Fruit fly (Drosophila melanogaster): ENCODE results near the gene Sfp24Bd.
A peak's percentile ranks its signal among the peaks of the same experiment; 100 is the strongest.

Gene Sfp24Bd

DNA sequence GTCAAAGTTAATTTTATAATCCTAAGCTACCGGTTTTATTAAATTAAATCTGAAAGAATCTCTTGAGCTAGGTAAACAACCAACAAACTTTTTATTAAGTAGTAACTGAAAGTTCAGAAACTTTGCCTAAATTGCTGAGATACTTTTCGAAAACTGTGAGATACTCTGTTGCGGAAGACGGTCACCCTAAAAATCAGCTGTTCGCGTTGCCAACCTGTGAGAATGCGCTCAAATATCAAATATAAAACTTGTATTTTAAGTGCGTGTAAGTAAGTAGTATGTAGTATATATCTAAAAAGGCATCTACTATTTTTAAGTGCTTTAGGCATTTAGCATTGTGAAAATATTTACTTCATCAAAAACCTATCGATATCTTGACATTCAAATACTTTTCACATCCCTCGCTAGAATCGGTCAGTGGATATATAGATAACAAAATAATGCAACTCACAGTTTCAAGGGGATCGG is 44.0 kb upstream of the Sfp24Bd start, which contains the start of the genes CG31955 and CG2818 (continued):
- TF ChIP-seq chif (GFP tag; optimal IDR thresholded peaks at IDR 0.05) (no peak), CG6689 (GFP tag; IDR thresholded peaks at IDR 0.05) (no peak), CG9727 (GFP tag; optimal IDR thresholded peaks at IDR 0.05) (no peak), bowl (GFP tag; IDR thresholded peaks at IDR 0.05) (no peak), Tbp (GFP tag; optimal IDR thresholded peaks at IDR 0.05) (no peak), tll (GFP tag; optimal IDR thresholded peaks at IDR 0.05) (no peak), Dref (GFP tag; IDR thresholded peaks at IDR 0.05) (peak; percentile 60), CG3407 (GFP tag; optimal IDR thresholded peaks at IDR 0.05) (no peak), usp (GFP tag; optimal IDR thresholded peaks at IDR 0.05) (no peak), D19B (GFP tag; optimal IDR thresholded peaks at IDR 0.05) (no peak), CG1529 (GFP tag; optimal IDR thresholded peaks at IDR 0.05) (no peak), CG14710 (tag; optimal IDR thresholded peaks at IDR 0.05) (peak; percentile 38), Dbx (GFP tag; IDR thresholded peaks at IDR 0.05) (no peak), Dp (GFP tag; optimal IDR thresholded peaks at IDR 0.05) (peak; percentile 59), CG3163 (GFP tag; optimal IDR thresholded peaks at IDR 0.05) (no peak), hth (optimal IDR thresholded peaks at IDR 0.05) (no peak), Side (GFP tag; optimal IDR thresholded peaks at IDR 0.05) (no peak), sob (GFP tag; IDR thresholded peaks at IDR 0.05) (no peak), corto (GFP tag; optimal IDR thresholded peaks at IDR 0.05) (no peak), CG12769 (tag; optimal IDR thresholded peaks at IDR 0.05) (peak; percentile 36), CG2202 (tag; optimal IDR thresholded peaks at IDR 0.05) (no peak), salm (tag; optimal IDR thresholded peaks at IDR 0.05) (no peak), Sry-β (GFP tag; optimal IDR thresholded peaks at IDR 0.05) (no peak), Meics (GFP tag; optimal IDR thresholded peaks at IDR 0.05) (peak; percentile 9), ase (GFP tag; IDR thresholded peaks at IDR 0.05) (no peak), Dad (GFP tag; optimal IDR thresholded peaks at IDR 0.05) (no peak), ato (GFP tag; IDR thresholded peaks at IDR 0.05; ENCODE audit: partially characterized antibody) (no peak), Oli (tag; optimal IDR thresholded peaks at IDR 0.05) (no peak), nerfin-2 (GFP tag; IDR thresholded peaks at IDR 0.05; ENCODE audit: partially characterized antibody) (0 out of 2 replicates have a peak, but pooled peaks have one; percentile 24), sug (tag; optimal IDR thresholded peaks at IDR 0.05) (peak; percentile 45), gt (GFP tag; IDR thresholded peaks at IDR 0.05) (no peak), E2f2 (GFP tag; IDR thresholded peaks at IDR 0.05) (peak; percentile 72), lov (optimal IDR thresholded peaks at IDR 0.05) (no peak), lov (GFP tag; IDR thresholded peaks at IDR 0.05) (no peak), sqz (GFP tag; optimal IDR thresholded peaks at IDR 0.05) (no peak), dysf (GFP tag; IDR thresholded peaks at IDR 0.05) (no peak), Dip3 (GFP tag; optimal IDR thresholded peaks at IDR 0.05) (no peak), HHEX (GFP tag; optimal IDR thresholded peaks at IDR 0.05) (no peak), fd102C (GFP tag; optimal IDR thresholded peaks at IDR 0.05) (no peak), CG11247 (GFP tag; IDR thresholded peaks at IDR 0.05) (no peak), chn (GFP tag; optimal IDR thresholded peaks at IDR 0.05) (peak; percentile 16), oc (tag; optimal IDR thresholded peaks at IDR 0.05) (no peak), CG8089 (GFP tag; optimal IDR thresholded peaks at IDR 0.05) (no peak), CG11723 (GFP tag; optimal IDR thresholded peaks at IDR 0.05) (peak; percentile 1), D19A (tag; optimal IDR thresholded peaks at IDR 0.05) (no peak), Ptx1 (GFP tag; IDR thresholded peaks at IDR 0.05) (no peak), crc (GFP tag; optimal IDR thresholded peaks at IDR 0.05) (no peak), D (optimal IDR thresholded peaks at IDR 0.05) (no peak), D (GFP tag; optimal IDR thresholded peaks at IDR 0.05) (no peak), CG31365 (tag; optimal IDR thresholded peaks at IDR 0.05) (no peak), peb (GFP tag; IDR thresholded peaks at IDR 0.05) (no peak), CG10267 (tag; optimal IDR thresholded peaks at IDR 0.05) (peak; percentile 18), CG30431 (GFP tag; optimal IDR thresholded peaks at IDR 0.05) (no peak)
